Worm (Caenorhabditis elegans) whole organism, L4 larva: ENCODE data around the gene nlp-29.

Source experiments
- D1046.2 ChIP-seq: fragments of 200-800 bp; sonication (Bioruptor generic); IDR thresholded peaks from 2 replicates; pipeline ENCODE4 v1.3.6; 2022; ENCODE audit warnings: missing genetic modification characterization, missing compliant biosample characterization
- F37D6.2 ChIP-seq: sonication (generic microtip); optimal IDR thresholded peaks from 2 replicates; lab custom pipeline; 2016; ENCODE audit warnings: mild to moderate bottlenecking, missing genetic modification characterization, missing compliant biosample characterization
- F49E8.2 ChIP-seq: sonication (generic microtip); optimal IDR thresholded peaks from 2 replicates; lab custom pipeline; 2016; ENCODE audit warnings: missing compliant biosample characterization, mild to moderate bottlenecking, missing genetic modification characterization, borderline replicate concordance
- T26A8.4 ChIP-seq: fragments of 200-800 bp; sonication (Bioruptor generic); IDR thresholded peaks from 2 replicates; pipeline ENCODE4 v1.3.6; 2022; ENCODE audit warnings: missing genetic modification characterization, missing compliant biosample characterization
- Y105C5A.15 ChIP-seq: fragments of 200-800 bp; sonication (Bioruptor generic); IDR thresholded peaks from 2 replicates; pipeline ENCODE4 v1.3.6; 2022; ENCODE audit warnings: missing genetic modification characterization, missing compliant biosample characterization
- ZK337.2 ChIP-seq: fragments of 200-800 bp; sonication (Bioruptor generic); IDR thresholded peaks from 2 replicates; pipeline ENCODE4 v1.3.6; 2022; ENCODE audit warnings: missing genetic modification reagents, missing genetic modification characterization, missing compliant biosample characterization
- ZK546.5 ChIP-seq, 2 experiments: sonication (generic microtip); optimal IDR thresholded peaks; 2 replicates each; lab custom pipeline; 2017; ENCODE audit warnings: missing biosample characterization in 2 of 2, missing genetic modification characterization in 2 of 2
- aha-1 ChIP-seq: fragments of 150-350 bp; peaks from one replicate; lab custom pipeline; 2014; ENCODE audit warnings: missing biosample characterization, missing genetic modification characterization
- aly-2 ChIP-seq: sonication (generic microtip); optimal IDR thresholded peaks from 2 replicates; lab custom pipeline; 2018; ENCODE audit warnings: missing biosample characterization, missing genetic modification characterization
- ceh-44 ChIP-seq: fragments of 200-800 bp; sonication (Bioruptor generic); IDR thresholded peaks from 2 replicates; pipeline ENCODE4 v1.3.6; 2022; ENCODE audit warnings: missing genetic modification reagents, missing genetic modification characterization, missing compliant biosample characterization
- ceh-62 ChIP-seq: sonication (generic microtip); optimal IDR thresholded peaks from 2 replicates; lab custom pipeline; 2017; ENCODE audit warnings: missing biosample characterization, missing genetic modification characterization
- cey-2 ChIP-seq: sonication (generic microtip); optimal IDR thresholded peaks from 3 replicates; lab custom pipeline; 2017; ENCODE audit warnings: missing genetic modification characterization, mild to moderate bottlenecking, missing compliant biosample characterization, antibody characterized with exemption, borderline replicate concordance; ENCODE audit not compliant: insufficient read depth
- ctbp-1 ChIP-seq: fragments of 200-800 bp; sonication (Bioruptor generic); IDR thresholded peaks from 2 replicates; pipeline ENCODE4 v1.3.6; 2022; ENCODE audit warnings: missing genetic modification reagents, missing genetic modification characterization, missing compliant biosample characterization
- daf-12 ChIP-seq: fragments of 150-350 bp; optimal IDR thresholded peaks from 2 replicates; lab custom pipeline; 2014; ENCODE audit warnings: missing biosample characterization, missing genetic modification reagents, missing genetic modification characterization
- daf-19 ChIP-seq: fragments of 200-800 bp; sonication (Bioruptor generic); conservative IDR thresholded peaks from 2 replicates; pipeline ENCODE4 v1.3.6; 2022; ENCODE audit warnings: missing genetic modification characterization, missing compliant biosample characterization
- dmd-8 ChIP-seq: fragments of 200-800 bp; sonication (Bioruptor generic); IDR thresholded peaks from 2 replicates; pipeline ENCODE4 v1.3.6; 2022; ENCODE audit warnings: missing genetic modification characterization, missing compliant biosample characterization
- duxl-1 ChIP-seq: sonication (generic microtip); optimal IDR thresholded peaks from 2 replicates; lab custom pipeline; 2016; ENCODE audit warnings: mild to moderate bottlenecking, missing genetic modification characterization, moderate library complexity, missing compliant biosample characterization; ENCODE audit not compliant: poor library complexity
- fos-1 ChIP-seq: fragments of 150-350 bp; optimal IDR thresholded peaks from 2 replicates; lab custom pipeline; 2014; ENCODE audit warnings: missing biosample characterization, missing genetic modification characterization
- hif-1 ChIP-seq, 2 experiments: sonication (generic microtip); optimal IDR thresholded peaks; 2 replicates each; lab custom pipeline; 2016 to 2017; ENCODE audit warnings: missing compliant biosample characterization in 2 of 2, missing genetic modification characterization in 2 of 2, missing genetic modification reagents in 2 of 2, missing genotype in 2 of 2, mild to moderate bottlenecking in 1 of 2
- hlh-11 ChIP-seq: fragments of 200-800 bp; sonication (Bioruptor generic); optimal IDR thresholded peaks from 2 replicates; lab custom pipeline; 2018; ENCODE audit warnings: mild to moderate bottlenecking, missing genetic modification characterization, missing compliant biosample characterization
- lin-38 ChIP-seq: fragments of 200-800 bp; sonication (Bioruptor generic); IDR thresholded peaks from 2 replicates; pipeline ENCODE4 v1.3.6; 2022; ENCODE audit warnings: missing genetic modification reagents, missing genetic modification characterization, missing compliant biosample characterization
- lin-39 ChIP-seq: fragments of 150-350 bp; optimal IDR thresholded peaks from 2 replicates; lab custom pipeline; 2014; ENCODE audit warnings: missing biosample characterization, missing genetic modification reagents, missing genetic modification characterization
- lir-3 ChIP-seq: sonication (generic microtip); optimal IDR thresholded peaks from 2 replicates; lab custom pipeline; 2016; ENCODE audit warnings: mild to moderate bottlenecking, missing genetic modification characterization, missing compliant biosample characterization
- lsy-2 ChIP-seq, 2 experiments: fragments of 150-350 bp in 1 of 2; sonication (generic microtip) in 1 of 2; optimal IDR thresholded peaks; 2 replicates each; lab custom pipeline; 2014 to 2017; ENCODE audit warnings: missing biosample characterization in 2 of 2, missing genetic modification characterization in 2 of 2
- madf-5 ChIP-seq, 2 experiments: fragments of 200-800 bp; sonication (Bioruptor generic); IDR thresholded peaks; 2 replicates each; pipeline ENCODE4 v1.3.6; 2022; ENCODE audit warnings: missing compliant biosample characterization in 2 of 2, missing genetic modification characterization in 2 of 2
- madf-9 ChIP-seq: fragments of 200-800 bp; sonication (Bioruptor generic); conservative IDR thresholded peaks from 2 replicates; pipeline ENCODE4 v1.3.6; 2022; ENCODE audit warnings: missing genetic modification reagents, missing genetic modification characterization, missing compliant biosample characterization
- mdl-1 ChIP-seq, 2 experiments: fragments of 150-350 bp in 1 of 2; sonication (generic microtip) in 1 of 2; optimal IDR thresholded peaks; 2 replicates each; lab custom pipeline; 2014 to 2017; ENCODE audit warnings: missing biosample characterization in 2 of 2, missing genetic modification characterization in 2 of 2
- mxl-2 ChIP-seq: fragments of 200-800 bp; sonication (Bioruptor generic); conservative IDR thresholded peaks from 2 replicates; pipeline ENCODE4 v1.3.6; 2022; ENCODE audit warnings: missing genetic modification reagents, missing genetic modification characterization, missing compliant biosample characterization
- mxl-3 ChIP-seq: fragments of 200-800 bp; sonication (Bioruptor generic); optimal IDR thresholded peaks from 2 replicates; lab custom pipeline; 2018; ENCODE audit warnings: mild to moderate bottlenecking, missing genetic modification characterization, missing compliant biosample characterization
- nhr-10 ChIP-seq: fragments of 150-350 bp; optimal IDR thresholded peaks from 2 replicates; lab custom pipeline; 2014; ENCODE audit warnings: missing biosample characterization, missing genetic modification characterization
- nhr-102 ChIP-seq: sonication (generic microtip); optimal IDR thresholded peaks from 2 replicates; lab custom pipeline; 2016; ENCODE audit warnings: mild to moderate bottlenecking, missing genetic modification characterization, moderate library complexity, missing compliant biosample characterization
- nhr-111 ChIP-seq: fragments of 200-800 bp; sonication (Bioruptor generic); optimal IDR thresholded peaks from 2 replicates; lab custom pipeline; 2018; ENCODE audit warnings: mild to moderate bottlenecking, missing genetic modification characterization, missing compliant biosample characterization
- nhr-237 ChIP-seq: sonication (generic microtip); optimal IDR thresholded peaks from 2 replicates; lab custom pipeline; 2017; ENCODE audit warnings: missing biosample characterization, missing genetic modification characterization
- nhr-41 ChIP-seq: fragments of 200-800 bp; sonication (Bioruptor generic); IDR thresholded peaks from 2 replicates; pipeline ENCODE4 v1.3.6; 2022; ENCODE audit warnings: missing genetic modification reagents, missing genetic modification characterization, missing compliant biosample characterization
- nhr-42 ChIP-seq: fragments of 200-800 bp; sonication (Bioruptor generic); IDR thresholded peaks from 2 replicates; pipeline ENCODE4 v1.3.6; 2022; ENCODE audit warnings: missing genetic modification characterization, missing compliant biosample characterization
- nhr-76 ChIP-seq: fragments of 150-350 bp; optimal IDR thresholded peaks from 2 replicates; lab custom pipeline; 2014; ENCODE audit warnings: missing biosample characterization, missing genetic modification characterization
- nhr-77 ChIP-seq: fragments of 150-350 bp; optimal IDR thresholded peaks from 2 replicates; lab custom pipeline; 2014; ENCODE audit warnings: missing biosample characterization, missing genetic modification characterization
- pha-4 ChIP-seq, 2 experiments: fragments of 150-350 bp in 1 of 2; fragments of 200-800 bp in 1 of 2; sonication (Bioruptor generic) in 1 of 2; IDR thresholded peaks in 1 of 2; optimal IDR thresholded peaks in 1 of 2; 2 replicates each; pipeline versions ENCODE4 v1.3.6 to Lab custom; 2014 to 2022; ENCODE audit warnings: missing genetic modification characterization in 2 of 2, missing genetic modification reagents in 2 of 2, missing biosample characterization in 1 of 2, missing compliant biosample characterization in 1 of 2
- tag-97 ChIP-seq: fragments of 200-800 bp; sonication (Bioruptor generic); IDR thresholded peaks from 2 replicates; pipeline ENCODE4 v1.3.6; 2022; ENCODE audit warnings: missing genetic modification characterization, missing compliant biosample characterization
- unc-39 ChIP-seq: sonication (generic microtip); optimal IDR thresholded peaks from 2 replicates; lab custom pipeline; 2017; ENCODE audit warnings: missing biosample characterization, missing genetic modification characterization
- unc-62 ChIP-seq, 3 experiments: fragments of 150-350 bp in 1 of 3; sonication (generic microtip); optimal IDR thresholded peaks in 2 of 3; peaks in 1 of 3; 1 replicate in 1 of 3; 2 replicates in 2 of 3; lab custom pipeline; 2014 to 2017; ENCODE audit warnings: missing biosample characterization in 3 of 3, missing genetic modification characterization in 3 of 3, missing genetic modification reagents in 3 of 3, missing genotype in 1 of 3
- zip-2 ChIP-seq: fragments of 150-350 bp; optimal IDR thresholded peaks from 2 replicates; lab custom pipeline; 2014; ENCODE audit warnings: missing biosample characterization, missing genetic modification characterization
- ztf-7 ChIP-seq: fragments of 150-350 bp; optimal IDR thresholded peaks from 2 replicates; lab custom pipeline; 2014; ENCODE audit warnings: missing biosample characterization, missing genetic modification characterization

nlp-29 gene

ce11 chrV:3995838-3996237, 11.6 kb downstream of the nlp-29 start, which contains the start of gene srx-62:
TSS of gene srx-62 (minus strand) at chrV:3995938.
- TF ChIP-seq nhr-77 (tag; lab: Kevin White, UChicago), result no peak
- TF ChIP-seq F37D6.2, result no peak
- TF ChIP-seq ZK337.2 (GFP tag; lab: Robert Waterston, UW), result no peak
- no peak for TF ChIP-seq cey-2 (tag; lab: Kevin White, UChicago)
- no peak for TF ChIP-seq D1046.2 (GFP tag; lab: Robert Waterston, UW)
- TF ChIP-seq pha-4 (GFP tag; IDR thresholded peaks at IDR 0.05; lab: Robert Waterston, UW), result no peak
- no peak for TF ChIP-seq pha-4 (tag; optimal IDR thresholded peaks at IDR 0.05; lab: Kevin White, UChicago)
- TF ChIP-seq lsy-2 (tag; optimal IDR thresholded peaks at IDR 0.05; lab: Kevin White, UChicago), result no peak
- TF ChIP-seq ztf-7, result no peak
- no peak for TF ChIP-seq dmd-8 (GFP tag; lab: Robert Waterston, UW)
- no peak for TF ChIP-seq madf-9 (GFP tag; lab: Robert Waterston, UW)
- TF ChIP-seq nhr-76 (tag; lab: Kevin White, UChicago), result no peak
- no peak for TF ChIP-seq Y105C5A.15
- TF ChIP-seq, all 104 proteins: peak for 0

- no peak for TF ChIP-seq mxl-3
- no peak for TF ChIP-seq lir-3 (tag; lab: Kevin White, UChicago)
- no peak for TF ChIP-seq nhr-102 (tag; lab: Kevin White, UChicago)
- no peak for TF ChIP-seq madf-5 (GFP tag; IDR thresholded peaks at IDR 0.05; lab: Robert Waterston, UW)
- no peak for TF ChIP-seq daf-12 (tag; lab: Kevin White, UChicago)
- TF ChIP-seq fos-1 (tag; lab: Kevin White, UChicago), result no peak
- no peak for TF ChIP-seq ceh-62 (tag; lab: Kevin White, UChicago)
- no peak for TF ChIP-seq duxl-1 (tag; lab: Kevin White, UChicago)
- TF ChIP-seq ZK546.5 (tag; optimal IDR thresholded peaks at IDR 0.05; lab: Kevin White, UChicago), result no peak
- TF ChIP-seq tag-97, result no peak
- TF ChIP-seq daf-19 (GFP tag; lab: Robert Waterston, UW), result no peak
- TF ChIP-seq F49E8.2 (tag; lab: Kevin White, UChicago), result no peak
- TF ChIP-seq F37D6.2, result no peak
- TF ChIP-seq hif-1 (tag; optimal IDR thresholded peaks at IDR 0.05; lab: Kevin White, UChicago), result no peak
- no peak for TF ChIP-seq mxl-2 (GFP tag; lab: Robert Waterston, UW)
- no peak for TF ChIP-seq nhr-237
- TF ChIP-seq unc-39 (tag; lab: Kevin White, UChicago), result no peak
- TF ChIP-seq lin-39 (tag; lab: Kevin White, UChicago), result no peak
- no peak for TF ChIP-seq ctbp-1 (GFP tag; lab: Robert Waterston, UW)
- TF ChIP-seq lin-38 (GFP tag; lab: Robert Waterston, UW), result no peak
These were observed 20.4 kb downstream of the nlp-29 start for ce11 chrV:4004577-4004976.

- TF ChIP-seq madf-9 (GFP tag; lab: Robert Waterston, UW), result no peak
- TF ChIP-seq aha-1 (tag; lab: Kevin White, UChicago), result peak; percentile 25
- TF ChIP-seq, all 104 proteins: peak for 1
These were observed 21.0 kb downstream of the nlp-29 start, which contains the start of gene srh-8 for ce11 chrV:4005219-4005618. TSS of gene srh-8 (plus strand) at chrV:4005519.

- TF ChIP-seq unc-62 (GFP tag; optimal IDR thresholded peaks at IDR 0.05 in 1 of 2; lab: Kevin White, UChicago) (no peak), unc-62 (tag; optimal IDR thresholded peaks at IDR 0.05; lab: Kevin White, UChicago) (no peak), nhr-10 (no peak), mdl-1 (tag; optimal IDR thresholded peaks at IDR 0.05; lab: Kevin White, UChicago) (no peak), nhr-111 (GFP tag; lab: Kevin White, UChicago) (no peak), ceh-44 (GFP tag; lab: Robert Waterston, UW) (no peak), hlh-11 (no peak), zip-2 (tag; lab: Kevin White, UChicago) (no peak), nhr-42 (no peak), nhr-41 (GFP tag; lab: Robert Waterston, UW) (no peak), T26A8.4 (GFP tag; lab: Robert Waterston, UW) (no peak), aly-2 (tag; lab: Kevin White, UChicago) (no peak), nhr-76 (tag; lab: Kevin White, UChicago) (no peak)
- TF ChIP-seq, all 104 proteins: peak for 0
These were observed 23.7 kb downstream of the nlp-29 start, which contains the start of gene srh-7 for ce11 chrV:4007927-4008326. TSS of gene srh-7 (plus strand) at chrV:4008227.
